Fruit fly (Drosophila melanogaster): ENCODE data around the gene CG9921.

The CG9921 gene

DNA sequence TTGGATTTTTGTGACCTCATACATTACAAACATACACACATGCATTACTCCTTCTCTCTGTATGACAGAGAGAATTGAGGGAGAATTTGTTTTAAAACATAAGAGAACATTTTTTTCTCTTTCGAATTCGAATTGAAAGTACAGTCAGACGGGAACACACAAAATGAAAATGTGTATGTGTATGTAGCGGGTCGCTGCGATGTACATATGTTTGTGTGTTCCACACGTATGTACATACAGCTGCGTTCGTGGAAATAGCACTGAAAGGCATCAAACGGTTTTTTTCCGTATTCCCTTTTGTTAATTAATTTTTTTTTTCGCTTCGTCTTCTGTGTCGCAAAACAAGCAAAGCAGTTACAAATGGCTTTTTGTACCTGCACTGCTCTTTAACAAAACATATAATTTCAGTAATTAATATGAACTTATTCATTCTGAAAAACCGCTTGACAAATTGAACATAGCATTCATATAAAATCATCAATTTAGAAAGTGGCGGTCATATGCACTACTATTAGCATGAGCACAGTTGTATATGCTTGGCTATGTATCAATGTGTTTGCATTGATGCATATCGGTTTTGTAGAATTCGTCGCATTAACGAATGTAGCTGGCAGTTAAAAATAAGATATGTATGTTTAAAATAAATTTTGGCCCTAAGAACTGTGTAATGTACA, 648 bp downstream of the CG9921 start (continued):
- no peak for TF ChIP-seq nerfin-2 (GFP tag; IDR thresholded peaks at IDR 0.05; ENCODE audit: partially characterized antibody)
- peak; percentile 94 for TF ChIP-seq Atf-2 (GFP tag; optimal IDR thresholded peaks at IDR 0.05)
- peak; percentile 91 for TF ChIP-seq CG6254 (GFP tag; optimal IDR thresholded peaks at IDR 0.05)
- TF ChIP-seq CG11695 (GFP tag; IDR thresholded peaks at IDR 0.05) = peak; percentile 97
- peak; percentile 89 for TF ChIP-seq CG8359 (GFP tag; optimal IDR thresholded peaks at IDR 0.05; ENCODE audit: borderline replicate concordance)
- TF ChIP-seq zfh2 (GFP tag; optimal IDR thresholded peaks at IDR 0.05) = peak; percentile 94
- TF ChIP-seq odd (GFP tag; optimal IDR thresholded peaks at IDR 0.05) = peak; percentile 97
- TF ChIP-seq her (GFP tag; optimal IDR thresholded peaks at IDR 0.05) = peak; percentile 91
- no peak for TF ChIP-seq Doc3 (GFP tag; IDR thresholded peaks at IDR 0.05; ENCODE audit: partially characterized antibody)
- peak; percentile 96 for TF ChIP-seq tx (GFP tag; optimal IDR thresholded peaks at IDR 0.05)
- peak; percentile 92 for TF ChIP-seq CG30431 (GFP tag; optimal IDR thresholded peaks at IDR 0.05)
- TF ChIP-seq sna (GFP tag; IDR thresholded peaks at IDR 0.05; ENCODE audit: partially characterized antibody) = no peak
- TF ChIP-seq tup (GFP tag; optimal IDR thresholded peaks at IDR 0.05) = peak; percentile 84
- peak; percentile 88 for TF ChIP-seq CG4707 (GFP tag; optimal IDR thresholded peaks at IDR 0.05)
- TF ChIP-seq zen2 (GFP tag; IDR thresholded peaks at IDR 0.05; ENCODE audit: partially characterized antibody) = no peak
- peak; percentile 43; the same call in 1 of the 2 replicates for TF ChIP-seq aop (GFP tag; IDR thresholded peaks at IDR 0.05)
- TF ChIP-seq CG14667 (GFP tag; IDR thresholded peaks at IDR 0.05) = peak; percentile 85
- TF ChIP-seq CG34224 (GFP tag; IDR thresholded peaks at IDR 0.05; ENCODE audit: partially characterized antibody) = no peak
- TF ChIP-seq CG15269 (tag; optimal IDR thresholded peaks at IDR 0.05) = peak; percentile 97
- peak; percentile 91 for TF ChIP-seq nom (GFP tag; optimal IDR thresholded peaks at IDR 0.05)
- peak; percentile 90 for TF ChIP-seq CG30020 (tag; optimal IDR thresholded peaks at IDR 0.05)
- TF ChIP-seq pros (GFP tag; optimal IDR thresholded peaks at IDR 0.05) = peak; percentile 85
- peak; percentile 97 for TF ChIP-seq CG3281 (GFP tag; optimal IDR thresholded peaks at IDR 0.05)
- TF ChIP-seq CG10565 (GFP tag; optimal IDR thresholded peaks at IDR 0.05) = peak; percentile 83
- peak; percentile 90 for TF ChIP-seq CG4820 (GFP tag; optimal IDR thresholded peaks at IDR 0.05)
- TF ChIP-seq CG14014 (GFP tag; IDR thresholded peaks at IDR 0.05) = peak; percentile 89
- peak; percentile 85 for TF ChIP-seq Gug (GFP tag; IDR thresholded peaks at IDR 0.05)
- TF ChIP-seq CG9797 (GFP tag; optimal IDR thresholded peaks at IDR 0.05) = peak; percentile 49
- TF ChIP-seq Scr (GFP tag; IDR thresholded peaks at IDR 0.05; ENCODE audit: partially characterized antibody) = no peak
- TF ChIP-seq CG12659 (GFP tag; optimal IDR thresholded peaks at IDR 0.05) = peak; percentile 98
- TF ChIP-seq CG8924 (tag; optimal IDR thresholded peaks at IDR 0.05) = peak; percentile 98
- peak; percentile 86 for TF ChIP-seq CG6654 (GFP tag; optimal IDR thresholded peaks at IDR 0.05)
- peak; percentile 96 for TF ChIP-seq BtbVII (GFP tag; optimal IDR thresholded peaks at IDR 0.05)
- TF ChIP-seq Ets97D (GFP tag; optimal IDR thresholded peaks at IDR 0.05) = peak; percentile 80
- TF ChIP-seq stwl (tag; optimal IDR thresholded peaks at IDR 0.05) = peak; percentile 46
- TF ChIP-seq CG42726 (GFP tag; IDR thresholded peaks at IDR 0.05; ENCODE audit: partially characterized antibody) = no peak
- peak; percentile 95 for TF ChIP-seq sug (tag; optimal IDR thresholded peaks at IDR 0.05)
- TF ChIP-seq TFAM (GFP tag; optimal IDR thresholded peaks at IDR 0.05) = peak; percentile 75
- TF ChIP-seq CG10979 (tag; optimal IDR thresholded peaks at IDR 0.05) = peak; percentile 97
- peak; percentile 91 for TF ChIP-seq Optix (GFP tag; IDR thresholded peaks at IDR 0.05)
- TF ChIP-seq lov (optimal IDR thresholded peaks at IDR 0.05) = no peak
- peak; percentile 84 for TF ChIP-seq lov (GFP tag; IDR thresholded peaks at IDR 0.05)
- peak; percentile 94 for TF ChIP-seq Atf6 (GFP tag; IDR thresholded peaks at IDR 0.05)
- peak; percentile 94 for TF ChIP-seq CG6765 (GFP tag; optimal IDR thresholded peaks at IDR 0.05)
- no peak for TF ChIP-seq usp (GFP tag; optimal IDR thresholded peaks at IDR 0.05)
- TF ChIP-seq Eip74EF (GFP tag; optimal IDR thresholded peaks at IDR 0.05) = peak in 1 of 2 experiments; percentile 98
- TF ChIP-seq CG15479 (GFP tag; optimal IDR thresholded peaks at IDR 0.05) = no peak
- peak in 1 of 2 experiments; percentile 91 for TF ChIP-seq Hr78 (GFP tag; optimal IDR thresholded peaks at IDR 0.05)
